Fruit fly (Drosophila melanogaster) whole organism, prepupa: ENCODE data around the gene CG10195.

Experiments
- CG11762 ChIP-seq: fragments of 200-800 bp; sonication (Bioruptor generic); optimal IDR thresholded peaks from 3 replicates; lab custom pipeline; 2016; ENCODE audit warnings: missing biosample characterization, missing genetic modification characterization; ENCODE audit not compliant: insufficient read depth
- CG3919 ChIP-seq: fragments of 200-800 bp; sonication (Bioruptor generic); optimal IDR thresholded peaks from 3 replicates; lab custom pipeline; 2016; ENCODE audit warnings: missing biosample characterization, missing genetic modification characterization
- CG6808 ChIP-seq: fragments of 200-800 bp; sonication (Bioruptor generic); optimal IDR thresholded peaks from 3 replicates; lab custom pipeline; 2017; ENCODE audit warnings: missing biosample characterization, missing genetic modification characterization, mild to moderate bottlenecking, moderate library complexity, missing genetic modification reagents
- CG7368 ChIP-seq: fragments of 200-800 bp; sonication (Bioruptor generic); optimal IDR thresholded peaks from 3 replicates; lab custom pipeline; 2016; ENCODE audit warnings: missing biosample characterization, missing genetic modification characterization
- CG8319 ChIP-seq: fragments of 200-800 bp; sonication (Bioruptor generic); optimal IDR thresholded peaks from 3 replicates; lab custom pipeline; 2016; ENCODE audit warnings: missing biosample characterization, missing genetic modification characterization
- CG9139 ChIP-seq: fragments of 200-800 bp; sonication (Bioruptor generic); optimal IDR thresholded peaks from 3 replicates; lab custom pipeline; 2017; ENCODE audit warnings: missing biosample characterization, mild to moderate bottlenecking, missing genetic modification characterization
- Eip78C ChIP-seq: fragments of 200-800 bp; sonication (Bioruptor generic); peaks from one replicate; lab custom pipeline; 2016; ENCODE audit warnings: missing biosample characterization, missing genetic modification characterization

DNA sequence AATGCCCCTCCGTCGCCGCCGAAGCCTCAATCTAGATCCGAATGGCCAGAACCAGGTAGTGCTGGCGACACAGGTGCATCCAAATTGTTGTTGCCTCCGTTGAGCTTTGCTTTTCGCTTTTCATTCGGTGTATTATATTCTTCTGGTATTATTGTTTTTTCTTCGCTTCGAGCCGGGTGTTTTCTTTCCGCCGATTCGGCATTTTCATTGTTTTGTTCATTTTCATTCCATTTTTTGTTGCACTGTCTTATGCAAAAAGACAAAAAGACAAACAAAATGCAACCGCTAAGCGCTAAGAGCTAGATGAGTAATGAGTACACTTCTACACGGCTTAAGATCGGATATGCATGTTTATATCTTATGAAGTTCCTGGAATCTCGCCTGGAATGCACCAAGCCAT is 12.2 kb downstream of the CG10195 start:
- TF ChIP-seq Eip78C (GFP tag; lab: Kevin White, UChicago): no peak
- no peak for TF ChIP-seq CG11762
- TF ChIP-seq CG9139 (GFP tag; lab: Kevin White, UChicago): no peak
- TF ChIP-seq CG6808 (GFP tag; lab: Kevin White, UChicago): no peak
- no peak for TF ChIP-seq CG7368 (GFP tag; lab: Kevin White, UChicago)
- no peak for TF ChIP-seq CG8319 (GFP tag; lab: Kevin White, UChicago)
- no peak for TF ChIP-seq CG3919 (GFP tag; lab: Kevin White, UChicago)
